Fruit fly (Drosophila melanogaster): ENCODE results near the gene CG6763.

The CG6763 gene

dm6 chr3R:23284256-23284655, 454 bp downstream of the CG6763 start:
- TF ChIP-seq Pif1B (GFP tag; optimal IDR thresholded peaks at IDR 0.05) (no peak), CG14655 (GFP tag; optimal IDR thresholded peaks at IDR 0.05) (no peak), CG4496 (GFP tag; IDR thresholded peaks at IDR 0.05) (no peak), CG34367 (tag; optimal IDR thresholded peaks at IDR 0.05) (no peak), CG13204 (GFP tag; optimal IDR thresholded peaks at IDR 0.05) (no peak), EcR (GFP tag; optimal IDR thresholded peaks at IDR 0.05) (peak; percentile 66), Snoo (tag; optimal IDR thresholded peaks at IDR 0.05) (no peak)

- TF ChIP-seq D1 (tag; optimal IDR thresholded peaks at IDR 0.05): no peak
- TF ChIP-seq CG34367 (tag; optimal IDR thresholded peaks at IDR 0.05): no peak
- TF ChIP-seq Pif1A (GFP tag; optimal IDR thresholded peaks at IDR 0.05): no peak
- TF ChIP-seq EcR (GFP tag; optimal IDR thresholded peaks at IDR 0.05): no peak
Measured at dm6 chr3R:23287951-23288350, 4.1 kb downstream of the CG6763 start, which contains the start of gene wam. Gene wam (minus strand): TSS chr3R:23288051.

dm6 chr3R:23290089-23290488, 6.3 kb downstream of the CG6763 start, which contains the start of gene bb8:
Gene bb8 (minus strand): TSS chr3R:23290189.
- TF ChIP-seq CG9948 (tag; optimal IDR thresholded peaks at IDR 0.05) (no peak), EcR (GFP tag; optimal IDR thresholded peaks at IDR 0.05) (no peak), CG15710 (tag; optimal IDR thresholded peaks at IDR 0.05) (no peak), CG12605 (GFP tag; IDR thresholded peaks at IDR 0.05) (no peak), CG4496 (GFP tag; IDR thresholded peaks at IDR 0.05) (no peak), Pif1A (GFP tag; optimal IDR thresholded peaks at IDR 0.05) (no peak), CG34367 (tag; optimal IDR thresholded peaks at IDR 0.05) (no peak), CG14655 (GFP tag; optimal IDR thresholded peaks at IDR 0.05) (no peak), gl (tag; optimal IDR thresholded peaks at IDR 0.05) (no peak), fd96Ca (GFP tag; IDR thresholded peaks at IDR 0.05) (no peak), CG8159 (tag; optimal IDR thresholded peaks at IDR 0.05) (no peak), CG10348 (GFP tag; IDR thresholded peaks at IDR 0.05) (no peak)

- TF ChIP-seq CG13204 (GFP tag; optimal IDR thresholded peaks at IDR 0.05) (no peak), CG34367 (tag; optimal IDR thresholded peaks at IDR 0.05) (no peak), rn (GFP tag; IDR thresholded peaks at IDR 0.05) (no peak), CG17806 (tag; optimal IDR thresholded peaks at IDR 0.05) (no peak)
Measured at dm6 chr3R:23292267-23292666, 8.5 kb downstream of the CG6763 start.

- TF ChIP-seq CG8301 (tag; optimal IDR thresholded peaks at IDR 0.05) (peak; percentile 55), CG15710 (tag; optimal IDR thresholded peaks at IDR 0.05) (peak; percentile 57), CG12605 (GFP tag; IDR thresholded peaks at IDR 0.05) (peak; percentile 61), CG32121 (GFP tag; IDR thresholded peaks at IDR 0.05) (peak; percentile 80), gl (tag; optimal IDR thresholded peaks at IDR 0.05) (peak; percentile 78), CG10348 (GFP tag; IDR thresholded peaks at IDR 0.05) (no peak), D1 (tag; optimal IDR thresholded peaks at IDR 0.05) (no peak), CG17806 (tag; optimal IDR thresholded peaks at IDR 0.05) (peak; percentile 47), CG8159 (tag; optimal IDR thresholded peaks at IDR 0.05) (peak; percentile 42), rn (GFP tag; IDR thresholded peaks at IDR 0.05) (no peak), Snoo (tag; optimal IDR thresholded peaks at IDR 0.05) (peak; percentile 54), Ets98B (GFP tag; IDR thresholded peaks at IDR 0.05) (peak; percentile 80), EcR (GFP tag; optimal IDR thresholded peaks at IDR 0.05) (no peak), CG34367 (tag; optimal IDR thresholded peaks at IDR 0.05) (peak; percentile 54), Pif1A (GFP tag; optimal IDR thresholded peaks at IDR 0.05) (peak; percentile 48), CG9948 (tag; optimal IDR thresholded peaks at IDR 0.05) (peak; percentile 57), Pif1B (GFP tag; optimal IDR thresholded peaks at IDR 0.05) (peak; percentile 67), CG14655 (GFP tag; optimal IDR thresholded peaks at IDR 0.05) (peak; percentile 64), fd96Ca (GFP tag; IDR thresholded peaks at IDR 0.05) (peak; percentile 78), CG13204 (GFP tag; optimal IDR thresholded peaks at IDR 0.05) (peak; percentile 56), CG4496 (GFP tag; IDR thresholded peaks at IDR 0.05) (peak; percentile 84)
Measured at dm6 chr3R:23293066-23293777, 9.4 kb downstream of the CG6763 start.

dm6 chr3R:23295360-23295772, 11.6 kb downstream of the CG6763 start:
- peak; percentile 82 for TF ChIP-seq CG32121 (GFP tag; IDR thresholded peaks at IDR 0.05)
- peak; percentile 49 for TF ChIP-seq CG8301 (tag; optimal IDR thresholded peaks at IDR 0.05)
- peak; percentile 58 for TF ChIP-seq CG14655 (GFP tag; optimal IDR thresholded peaks at IDR 0.05)
- 0 out of 2 replicates have a peak, but pooled peaks have one; percentile 14 for TF ChIP-seq rn (GFP tag; IDR thresholded peaks at IDR 0.05)
- TF ChIP-seq CG4496 (GFP tag; IDR thresholded peaks at IDR 0.05): peak; percentile 94
- peak; percentile 35 for TF ChIP-seq CG9948 (tag; optimal IDR thresholded peaks at IDR 0.05)
- peak; percentile 50 for TF ChIP-seq CG8159 (tag; optimal IDR thresholded peaks at IDR 0.05)
- peak; percentile 65 for TF ChIP-seq CG13204 (GFP tag; optimal IDR thresholded peaks at IDR 0.05)
- TF ChIP-seq EcR (GFP tag; optimal IDR thresholded peaks at IDR 0.05): peak; percentile 60
- TF ChIP-seq Snoo (tag; optimal IDR thresholded peaks at IDR 0.05): peak; percentile 64
- TF ChIP-seq Ets98B (GFP tag; IDR thresholded peaks at IDR 0.05): peak; percentile 81
- TF ChIP-seq D1 (tag; optimal IDR thresholded peaks at IDR 0.05): peak; percentile 20
- peak; percentile 80 for TF ChIP-seq gl (tag; optimal IDR thresholded peaks at IDR 0.05)
- no peak for TF ChIP-seq CG10348 (GFP tag; IDR thresholded peaks at IDR 0.05)
- TF ChIP-seq fd96Ca (GFP tag; IDR thresholded peaks at IDR 0.05): peak; percentile 77; the same call in 2 of the 3 replicates
- peak; percentile 75 for TF ChIP-seq CG12605 (GFP tag; IDR thresholded peaks at IDR 0.05)
- TF ChIP-seq CG15710 (tag; optimal IDR thresholded peaks at IDR 0.05): peak; percentile 37
- peak; percentile 59 for TF ChIP-seq CG34367 (tag; optimal IDR thresholded peaks at IDR 0.05)
- TF ChIP-seq CG17806 (tag; optimal IDR thresholded peaks at IDR 0.05): peak; percentile 42
- TF ChIP-seq Pif1B (GFP tag; optimal IDR thresholded peaks at IDR 0.05): peak; percentile 65
- TF ChIP-seq Pif1A (GFP tag; optimal IDR thresholded peaks at IDR 0.05): peak; percentile 81
